Worm (Caenorhabditis elegans): ENCODE measurements around the gene egl-23.
"Not testable (repeated sequence)": the region's sequence is repeated elsewhere in the genome, so short reads cannot be mapped to it uniquely, and the experiment has no call there.

Gene egl-23

ce11 chrIV:13953974-13954373 is 34.9 kb upstream of the egl-23 start:
- no peak for TF ChIP-seq ztf-25 (GFP tag; IDR thresholded peaks at IDR 0.05)
- TF ChIP-seq snpc-4 (GFP tag; optimal IDR thresholded peaks at IDR 0.05): no peak
- TF ChIP-seq snpc-4 (tag; optimal IDR thresholded peaks at IDR 0.05): peak in 1 of 4 experiments; percentile 55

ce11 chrIV:13954578-13954977 is 34.3 kb upstream of the egl-23 start:
- TF ChIP-seq ztf-6 (GFP tag; IDR thresholded peaks at IDR 0.05) (no peak), dpl-1 (GFP tag; optimal IDR thresholded peaks at IDR 0.05) (no peak), hrde-1 (tag; optimal IDR thresholded peaks at IDR 0.05; ENCODE audit: borderline replicate concordance) (no peak), F23B12.7 (tag; optimal IDR thresholded peaks at IDR 0.05; ENCODE audit: insufficient read depth) (no peak), snpc-4 (GFP tag; optimal IDR thresholded peaks at IDR 0.05) (peak; percentile 7), snpc-4 (tag; optimal IDR thresholded peaks at IDR 0.05) (peak in 1 of 4 experiments; percentile 22), atf-7 (tag; optimal IDR thresholded peaks at IDR 0.05) (no peak), attf-6 (GFP tag; IDR thresholded peaks at IDR 0.05) (peak; percentile 74)

- not testable (repeated sequence) for TF ChIP-seq rpc-1 (optimal IDR thresholded peaks at IDR 0.05); snpc-4 (GFP tag; optimal IDR thresholded peaks at IDR 0.05)
- TF ChIP-seq rpc-1 (tag; optimal IDR thresholded peaks at IDR 0.05): peak; percentile 33
- peak in 1 of 4 experiments; percentile 67 for TF ChIP-seq snpc-4 (tag; optimal IDR thresholded peaks at IDR 0.05)
- TF ChIP-seq attf-6 (GFP tag; IDR thresholded peaks at IDR 0.05): peak; percentile 84
- peak; percentile 55 for TF ChIP-seq tbp1 (GFP tag; optimal IDR thresholded peaks at IDR 0.05)
- 0 out of 2 replicates have a peak, but pooled peaks have one; percentile 22 for TF ChIP-seq madf-6 (GFP tag; IDR thresholded peaks at IDR 0.05)
Measured at ce11 chrIV:13965535-13965934, 23.3 kb upstream of the egl-23 start.

ce11 chrIV:13979797-13980459 is 9.0 kb upstream of the egl-23 start, which contains the start of gene dnbp-1:
Gene dnbp-1 (minus strand): TSS chrIV:13979847.
- TF ChIP-seq B0035.1 (tag; optimal IDR thresholded peaks at IDR 0.05) (no peak), ztf-6 (GFP tag; IDR thresholded peaks at IDR 0.05) (no peak), gei-17 (GFP tag; optimal IDR thresholded peaks at IDR 0.05) (no peak), rec-8 (tag; optimal IDR thresholded peaks at IDR 0.05) (no peak), snpc-4 (GFP tag; optimal IDR thresholded peaks at IDR 0.05) (no peak), snpc-4 (tag; optimal IDR thresholded peaks at IDR 0.05) (peak in 3 of 4 experiments; percentile 10 to 58 (median 47)), ceh-100 (GFP tag; IDR thresholded peaks at IDR 0.05) (0 out of 2 replicates have a peak, but pooled peaks have one; percentile 36), nhr-80 (tag; optimal IDR thresholded peaks at IDR 0.05) (peak; percentile 70), Y67H2A.10 (GFP tag; conservative IDR thresholded peaks at IDR 0.05) (no peak), cebp-2 (GFP tag; IDR thresholded peaks at IDR 0.05) (no peak), ekl-4 (GFP tag; IDR thresholded peaks at IDR 0.05) (no peak), Y79H2A.3 (GFP tag; conservative IDR thresholded peaks at IDR 0.05) (no peak), lsl-1 (GFP tag; optimal IDR thresholded peaks at IDR 0.05) (no peak), F23B12.7 (tag; optimal IDR thresholded peaks at IDR 0.05; ENCODE audit: insufficient read depth) (no peak), mcd-1 (GFP tag; IDR thresholded peaks at IDR 0.05) (peak; percentile 90), hmg-20 (GFP tag; IDR thresholded peaks at IDR 0.05) (no peak), K12H6.12 (tag; optimal IDR thresholded peaks at IDR 0.05) (peak; percentile 65), dox-1 (GFP tag; IDR thresholded peaks at IDR 0.05) (no peak), ztf-28 (GFP tag; IDR thresholded peaks at IDR 0.05) (no peak), B0261.1 (tag; optimal IDR thresholded peaks at IDR 0.05) (no peak), F37B4.10 (GFP tag; IDR thresholded peaks at IDR 0.05) (no peak), attf-3 (GFP tag; conservative IDR thresholded peaks at IDR 0.05) (no peak), xnd-1 (tag; optimal IDR thresholded peaks at IDR 0.05) (no peak), mes-4 (tag; optimal IDR thresholded peaks at IDR 0.05) (no peak), lir-1 (GFP tag; conservative IDR thresholded peaks at IDR 0.05) (no peak), T07F8.4 (tag; optimal IDR thresholded peaks at IDR 0.05) (no peak), madf-10 (tag; optimal IDR thresholded peaks at IDR 0.05) (peak; percentile 89), F33H1.4 (GFP tag; IDR thresholded peaks at IDR 0.05) (no peak), ccch-3 (GFP tag; optimal IDR thresholded peaks at IDR 0.05) (no peak), ztf-18 (tag; optimal IDR thresholded peaks at IDR 0.05) (no peak), ets-4 (GFP tag; optimal IDR thresholded peaks at IDR 0.05) (no peak), tbx-9 (tag; optimal IDR thresholded peaks at IDR 0.05; ENCODE audit: borderline replicate concordance) (no peak), repo-1 (tag; optimal IDR thresholded peaks at IDR 0.05) (no peak)
